Fruit fly (Drosophila melanogaster) whole organism, embryonic: Measurements from ENCODE around the gene CG10383.

Experiments
- CG10209 ChIP-seq: fragments of 200-800 bp; sonication (Bioruptor generic); optimal IDR thresholded peaks from 3 replicates; lab custom pipeline; 2017; ENCODE audit warnings: missing biosample characterization, mild to moderate bottlenecking, missing genetic modification characterization, missing genetic modification reagents
- CG1024 ChIP-seq: fragments of 200-800 bp; sonication (Bioruptor generic); IDR thresholded peaks from 2 replicates; pipeline ENCODE4 v1.3.6; 2022; ENCODE audit warnings: missing biosample characterization, missing genetic modification characterization
- CG10274 ChIP-seq: fragments of 200-800 bp; sonication (Bioruptor generic); optimal IDR thresholded peaks from 3 replicates; lab custom pipeline; 2017; ENCODE audit warnings: missing biosample characterization, mild to moderate bottlenecking, missing genetic modification characterization
- CG10321 ChIP-seq: fragments of 200-800 bp; sonication (Bioruptor generic); IDR thresholded peaks from 2 replicates; pipeline ENCODE4 v1.3.6; 2022; ENCODE audit warnings: missing biosample characterization, missing genetic modification characterization
- CG10366 ChIP-seq: fragments of 200-800 bp; sonication (Bioruptor generic); IDR thresholded peaks from 2 replicates; pipeline ENCODE4 v1.3.6; 2022; ENCODE audit warnings: missing biosample characterization, missing genetic modification characterization
- CG11696 ChIP-seq: fragments of 200-800 bp; sonication (Bioruptor generic); IDR thresholded peaks from 2 replicates; pipeline ENCODE4 v1.3.6; 2022; ENCODE audit warnings: missing biosample characterization, missing genetic modification characterization
- CG12391 ChIP-seq: fragments of 200-800 bp; sonication (Bioruptor generic); optimal IDR thresholded peaks from 3 replicates; lab custom pipeline; 2018; ENCODE audit warnings: missing biosample characterization, mild to moderate bottlenecking, missing genetic modification characterization, moderate library complexity
- CG13424 ChIP-seq: fragments of 200-800 bp; sonication (Bioruptor generic); optimal IDR thresholded peaks from 2 replicates; lab custom pipeline; 2019; ENCODE audit warnings: missing biosample characterization, mild to moderate bottlenecking, missing genetic modification characterization, moderate library complexity
- CG15011 ChIP-seq: fragments of 200-800 bp; sonication (Bioruptor generic); optimal IDR thresholded peaks from 3 replicates; lab custom pipeline; 2018; ENCODE audit warnings: missing biosample characterization, mild to moderate bottlenecking, missing genetic modification characterization
- CG15514 ChIP-seq: fragments of 200-800 bp; sonication (Bioruptor generic); optimal IDR thresholded peaks from 3 replicates; lab custom pipeline; 2017; ENCODE audit warnings: missing biosample characterization, missing genetic modification characterization, mild to moderate bottlenecking, moderate library complexity, missing genetic modification reagents
- CG16815 ChIP-seq: fragments of 200-800 bp; sonication (Bioruptor generic); optimal IDR thresholded peaks from 3 replicates; lab custom pipeline; 2017; ENCODE audit warnings: missing biosample characterization, mild to moderate bottlenecking, missing genetic modification characterization
- CG17359 ChIP-seq: fragments of 200-800 bp; sonication (Bioruptor generic); optimal IDR thresholded peaks from 3 replicates; lab custom pipeline; 2018; ENCODE audit warnings: missing biosample characterization, mild to moderate bottlenecking, missing genetic modification characterization, moderate library complexity
- CG17612 ChIP-seq: fragments of 200-800 bp; sonication (Bioruptor generic); IDR thresholded peaks from 2 replicates; pipeline ENCODE4 v1.3.6; 2022; ENCODE audit warnings: missing biosample characterization, missing genetic modification characterization
- CG18599 ChIP-seq: fragments of 200-800 bp; sonication (Bioruptor generic); optimal IDR thresholded peaks from 3 replicates; lab custom pipeline; 2017; ENCODE audit warnings: missing biosample characterization, missing genetic modification characterization, mild to moderate bottlenecking, moderate library complexity, missing genetic modification reagents
- CG2116 ChIP-seq: fragments of 200-800 bp; sonication (Bioruptor generic); optimal IDR thresholded peaks from 3 replicates; lab custom pipeline; 2018; ENCODE audit warnings: missing biosample characterization, mild to moderate bottlenecking, missing genetic modification characterization
- CG32767 ChIP-seq: fragments of 200-800 bp; sonication (Bioruptor generic); IDR thresholded peaks from 2 replicates; pipeline ENCODE4 v1.3.6; 2022; ENCODE audit warnings: missing biosample characterization, missing genetic modification characterization
- CG3726 ChIP-seq: fragments of 200-800 bp; sonication (Bioruptor generic); IDR thresholded peaks from 3 replicates; pipeline ENCODE4, ENCODE4 v1.3.6; 2022; ENCODE audit warnings: missing biosample characterization, missing genetic modification characterization
- CG4360 ChIP-seq: fragments of 200-800 bp; sonication (Bioruptor generic); IDR thresholded peaks from 2 replicates; pipeline ENCODE4 v1.3.6; 2022; ENCODE audit warnings: missing biosample characterization, missing genetic modification characterization
- CG4820 ChIP-seq: fragments of 200-800 bp; sonication (Bioruptor generic); optimal IDR thresholded peaks from 3 replicates; lab custom pipeline; 2016; ENCODE audit warnings: missing biosample characterization, missing genetic modification characterization
- CG7745 ChIP-seq: fragments of 200-800 bp; sonication (Bioruptor generic); optimal IDR thresholded peaks from 2 replicates; lab custom pipeline; 2018; ENCODE audit warnings: missing biosample characterization, mild to moderate bottlenecking, missing genetic modification characterization, moderate library complexity
- CG8281 ChIP-seq: fragments of 200-800 bp; sonication (Bioruptor generic); optimal IDR thresholded peaks from 2 replicates; lab custom pipeline; 2018; ENCODE audit warnings: missing biosample characterization, mild to moderate bottlenecking, missing genetic modification characterization, moderate library complexity
- CG8944 ChIP-seq: fragments of 200-800 bp; sonication (Bioruptor generic); optimal IDR thresholded peaks from 3 replicates; lab custom pipeline; 2016; ENCODE audit warnings: missing biosample characterization, missing genetic modification characterization
- CG9215 ChIP-seq: fragments of 200-800 bp; sonication (Bioruptor generic); IDR thresholded peaks from 2 replicates; pipeline ENCODE4 v1.3.6; 2022; ENCODE audit warnings: missing biosample characterization, missing genetic modification characterization
- CG9876 ChIP-seq: fragments of 200-800 bp; sonication (Bioruptor generic); optimal IDR thresholded peaks from 2 replicates; lab custom pipeline; 2016; ENCODE audit warnings: missing biosample characterization, missing genetic modification characterization
- CTCF ChIP-seq: fragments of 200-800 bp; sonication (Bioruptor generic); optimal IDR thresholded peaks from 2 replicates; lab custom pipeline; 2017; ENCODE audit warnings: missing biosample characterization, mild to moderate bottlenecking, missing genetic modification characterization, moderate library complexity
- D19A ChIP-seq: fragments of 200-800 bp; optimal IDR thresholded peaks from 3 replicates; lab custom pipeline; 2019; ENCODE audit warnings: missing biosample characterization, mild to moderate bottlenecking, missing genetic modification characterization, moderate library complexity
- Doc3 ChIP-seq: fragments of 200-800 bp; sonication (Bioruptor generic); IDR thresholded peaks from 3 replicates; pipeline ENCODE4 v1.3.6; 2022; ENCODE audit warnings: missing biosample characterization, missing genetic modification characterization; ENCODE audit not compliant: partially characterized antibody
- ERR ChIP-seq: fragments of 200-800 bp; sonication (Bioruptor generic); optimal IDR thresholded peaks from 2 replicates; lab custom pipeline; 2016; ENCODE audit warnings: missing biosample characterization, missing genetic modification characterization
- GATAe ChIP-seq: fragments of 200-800 bp; sonication (Bioruptor generic); conservative IDR thresholded peaks from 2 replicates; pipeline ENCODE4 v1.3.6; 2022; ENCODE audit warnings: missing biosample characterization, missing genetic modification characterization
- Kr ChIP-seq: fragments of 200-800 bp; sonication (Bioruptor generic); optimal IDR thresholded peaks from 2 replicates; lab custom pipeline; 2017; ENCODE audit warnings: missing biosample characterization, mild to moderate bottlenecking, missing genetic modification characterization
- Nf-YA ChIP-seq: fragments of 200-800 bp; sonication (Bioruptor generic); IDR thresholded peaks from 2 replicates; pipeline ENCODE4 v1.3.6; 2022; ENCODE audit warnings: missing biosample characterization, missing genetic modification characterization
- NfI ChIP-seq: fragments of 200-800 bp; sonication (Bioruptor generic); optimal IDR thresholded peaks from 3 replicates; lab custom pipeline; 2018; ENCODE audit warnings: missing biosample characterization, mild to moderate bottlenecking, missing genetic modification characterization, moderate library complexity
- Trl ChIP-seq, 3 experiments: fragments of >200 bp in 2 of 3; fragments of 200-800 bp in 1 of 3; sonication (Bioruptor generic) in 1 of 3; optimal IDR thresholded peaks; 2 replicates in 1 of 3; 3 replicates in 2 of 3; lab custom pipeline; 2016 to 2017; ENCODE audit warnings: missing biosample characterization in 1 of 3, missing genetic modification characterization in 1 of 3
- bab2 ChIP-seq: fragments of 200-800 bp; sonication (Bioruptor generic); optimal IDR thresholded peaks from 2 replicates; lab custom pipeline; 2016; ENCODE audit warnings: missing biosample characterization, missing genetic modification characterization
- bowl ChIP-seq: fragments of 200-800 bp; sonication (Bioruptor generic); IDR thresholded peaks from 2 replicates; pipeline ENCODE4 v1.3.6; 2022; ENCODE audit warnings: missing biosample characterization, missing genetic modification characterization
- cg ChIP-seq: fragments of 200-800 bp; sonication (Bioruptor generic); optimal IDR thresholded peaks from 3 replicates; lab custom pipeline; 2019; ENCODE audit warnings: missing biosample characterization, mild to moderate bottlenecking, missing genetic modification characterization, moderate library complexity
- chm ChIP-seq: fragments of 200-800 bp; sonication (Bioruptor generic); IDR thresholded peaks from 2 replicates; pipeline ENCODE4 v1.3.6; 2022; ENCODE audit warnings: missing biosample characterization, missing genetic modification characterization
- ham ChIP-seq: fragments of 200-800 bp; sonication (Bioruptor generic); IDR thresholded peaks from 2 replicates; pipeline ENCODE4 v1.3.6; 2022; ENCODE audit warnings: missing biosample characterization, missing genetic modification characterization
- luna ChIP-seq: fragments of 200-800 bp; sonication (Bioruptor generic); optimal IDR thresholded peaks from 2 replicates; lab custom pipeline; 2016; ENCODE audit warnings: missing biosample characterization, missing genetic modification characterization
- onecut ChIP-seq: fragments of 200-800 bp; sonication (Bioruptor generic); IDR thresholded peaks from 2 replicates; pipeline ENCODE4 v1.3.6; 2022; ENCODE audit warnings: missing biosample characterization, missing genetic modification characterization
- org-1 ChIP-seq: fragments of 200-800 bp; sonication (Bioruptor generic); optimal IDR thresholded peaks from 2 replicates; lab custom pipeline; 2017; ENCODE audit warnings: missing biosample characterization, missing genetic modification characterization
- pho ChIP-seq: fragments of 200-800 bp; sonication (Bioruptor generic); optimal IDR thresholded peaks from 2 replicates; lab custom pipeline; 2016; ENCODE audit warnings: missing biosample characterization, missing genetic modification characterization
- phol ChIP-seq: fragments of 200-800 bp; sonication (Bioruptor generic); optimal IDR thresholded peaks from 3 replicates; lab custom pipeline; 2018; ENCODE audit warnings: missing biosample characterization, mild to moderate bottlenecking, missing genetic modification characterization, moderate library complexity
- ranshi ChIP-seq: fragments of 200-800 bp; sonication (Bioruptor generic); IDR thresholded peaks from 2 replicates; pipeline ENCODE4 v1.3.6; 2022; ENCODE audit warnings: missing biosample characterization, missing genetic modification characterization
- sima ChIP-seq: fragments of 200-800 bp; sonication (Bioruptor generic); optimal IDR thresholded peaks from 2 replicates; lab custom pipeline; 2016; ENCODE audit warnings: missing biosample characterization, missing genetic modification characterization
- slou ChIP-seq: fragments of 200-800 bp; sonication (Bioruptor generic); optimal IDR thresholded peaks from 3 replicates; lab custom pipeline; 2016; ENCODE audit warnings: missing biosample characterization, missing genetic modification characterization
- tx ChIP-seq: fragments of 200-800 bp; sonication (Bioruptor generic); optimal IDR thresholded peaks from 2 replicates; lab custom pipeline; 2016; ENCODE audit warnings: missing biosample characterization, missing genetic modification characterization
- wdn ChIP-seq: fragments of 200-800 bp; sonication (Bioruptor generic); IDR thresholded peaks from 2 replicates; pipeline ENCODE4 v1.3.6; 2022; ENCODE audit warnings: missing biosample characterization, missing genetic modification characterization
- yki ChIP-seq: fragments of >200 bp; optimal IDR thresholded peaks from 3 replicates; lab custom pipeline; 2018
- zen2 ChIP-seq: fragments of 200-800 bp; sonication (Bioruptor generic); IDR thresholded peaks from 3 replicates; pipeline ENCODE4 v1.3.6; 2022; ENCODE audit warnings: missing biosample characterization, missing genetic modification characterization; ENCODE audit not compliant: partially characterized antibody
- zfh1 ChIP-seq: fragments of 200-800 bp; sonication (Bioruptor generic); IDR thresholded peaks from 3 replicates; pipeline ENCODE4 v1.3.6; 2022; ENCODE audit warnings: missing biosample characterization, missing genetic modification characterization

Gene CG10383

dm6 chr2L:18677910-18678639, 17.3 kb downstream of the CG10383 start (continued):
- TF ChIP-seq CG18599 (GFP tag; lab: Kevin White, UChicago), result no peak
- TF ChIP-seq wdn, result no peak
- no peak for TF ChIP-seq CG8281 (tag; lab: Kevin White, UChicago)
- no peak for TF ChIP-seq sima (GFP tag; lab: Kevin White, UChicago)
- no peak for TF ChIP-seq Nf-YA (GFP tag; lab: Robert Waterston, UW)
- TF ChIP-seq bowl (GFP tag; lab: Robert Waterston, UW), result no peak
- no peak for TF ChIP-seq CG8944
- TF ChIP-seq CG7745 (tag; lab: Kevin White, UChicago), result no peak
- no peak for TF ChIP-seq CG11696 (GFP tag; lab: Robert Waterston, UW)
- TF ChIP-seq CG17612 (GFP tag; lab: Robert Waterston, UW), result no peak
- TF ChIP-seq CG16815 (GFP tag; lab: Kevin White, UChicago), result no peak
- TF ChIP-seq CG10366, result no peak
- TF ChIP-seq Kr (GFP tag; lab: Kevin White, UChicago), result no peak
- TF ChIP-seq pho (GFP tag; lab: Kevin White, UChicago), result no peak
- TF ChIP-seq phol (tag; lab: Kevin White, UChicago), result peak; percentile 13
- TF ChIP-seq GATAe, result no peak
- no peak for TF ChIP-seq CTCF (GFP tag; lab: Kevin White, UChicago)
- TF ChIP-seq CG15514 (GFP tag; lab: Kevin White, UChicago), result no peak
- TF ChIP-seq CG17359, result no peak
- no peak for TF ChIP-seq zen2 (GFP tag; lab: Robert Waterston, UW)
- TF ChIP-seq CG10321, result no peak
- TF ChIP-seq CG1024 (GFP tag; lab: Robert Waterston, UW), result no peak
- no peak for TF ChIP-seq CG12391 (tag; lab: Kevin White, UChicago)
- TF ChIP-seq ranshi (GFP tag; lab: Robert Waterston, UW), result 0 out of 2 replicates have a peak, but pooled peaks have one; percentile 31
- no peak for TF ChIP-seq CG10209 (GFP tag; lab: Kevin White, UChicago)
- TF ChIP-seq CG9876 (GFP tag; lab: Kevin White, UChicago), result no peak
- TF ChIP-seq ham, result no peak
- TF ChIP-seq Doc3 (GFP tag; lab: Robert Waterston, UW), result no peak
- 0 out of 3 replicates have a peak, but pooled peaks have one; percentile 8 for TF ChIP-seq CG3726 (GFP tag; lab: Robert Waterston, UW)
- TF ChIP-seq zfh1 (GFP tag; lab: Robert Waterston, UW), result no peak
- no peak for TF ChIP-seq chm (GFP tag; lab: Robert Waterston, UW)
- TF ChIP-seq tx (GFP tag; lab: Kevin White, UChicago), result no peak
- no peak for TF ChIP-seq CG2116 (GFP tag; lab: Kevin White, UChicago)
- TF ChIP-seq CG32767 (GFP tag; lab: Robert Waterston, UW), result no peak
- TF ChIP-seq NfI, result peak; percentile 33
- peak; percentile 7; the same call in 1 of the 2 replicates for TF ChIP-seq CG9215 (GFP tag; lab: Robert Waterston, UW)
- no peak for TF ChIP-seq ERR (GFP tag; lab: Kevin White, UChicago)
- no peak for TF ChIP-seq Trl (optimal IDR thresholded peaks at IDR 0.05; lab: Kevin White, UChicago)
- no peak for TF ChIP-seq Trl (GFP tag; optimal IDR thresholded peaks at IDR 0.05; lab: Kevin White, UChicago)
- no peak for TF ChIP-seq yki (lab: Kevin White, UChicago)
- TF ChIP-seq CG15011 (GFP tag; lab: Kevin White, UChicago), result peak; percentile 12
- TF ChIP-seq cg (GFP tag; lab: Kevin White, UChicago), result no peak
- no peak for TF ChIP-seq CG4820 (GFP tag; lab: Kevin White, UChicago)
- no peak for TF ChIP-seq D19A (tag; lab: Kevin White, UChicago)
- TF ChIP-seq org-1, result no peak
- TF ChIP-seq bab2, result no peak
- TF ChIP-seq slou (GFP tag; lab: Kevin White, UChicago), result no peak
- no peak for TF ChIP-seq luna (GFP tag; lab: Kevin White, UChicago)
- TF ChIP-seq CG4360, result no peak
- no peak for TF ChIP-seq onecut
- TF ChIP-seq CG10274, result no peak
- TF ChIP-seq CG13424, result peak; percentile 43
